Worm (Caenorhabditis elegans) whole organism, midembryonic: Measurements from ENCODE around the gene str-255.

Experiments used
- flt-1 ChIP-seq: fragments of 200-800 bp; sonication (Bioruptor generic); IDR thresholded peaks from 2 replicates; pipeline ENCODE4 v1.3.6; 2022; ENCODE audit warnings: missing genetic modification characterization, missing compliant biosample characterization
- tab-1 ChIP-seq: fragments of 200-800 bp; sonication (Bioruptor generic); IDR thresholded peaks from 2 replicates; pipeline ENCODE4 v1.3.6; 2022; ENCODE audit warnings: missing genetic modification characterization, missing compliant biosample characterization
- ztf-23 ChIP-seq: fragments of 200-800 bp; sonication (Bioruptor generic); IDR thresholded peaks from 2 replicates; pipeline ENCODE4 v1.3.6; 2022; ENCODE audit warnings: missing genetic modification reagents, missing genetic modification characterization, missing compliant biosample characterization
- ztf-29 ChIP-seq: fragments of 200-800 bp; sonication (Bioruptor generic); IDR thresholded peaks from 2 replicates; pipeline ENCODE4 v1.3.6; 2022; ENCODE audit warnings: missing genetic modification reagents, missing genetic modification characterization, missing compliant biosample characterization

DNA sequence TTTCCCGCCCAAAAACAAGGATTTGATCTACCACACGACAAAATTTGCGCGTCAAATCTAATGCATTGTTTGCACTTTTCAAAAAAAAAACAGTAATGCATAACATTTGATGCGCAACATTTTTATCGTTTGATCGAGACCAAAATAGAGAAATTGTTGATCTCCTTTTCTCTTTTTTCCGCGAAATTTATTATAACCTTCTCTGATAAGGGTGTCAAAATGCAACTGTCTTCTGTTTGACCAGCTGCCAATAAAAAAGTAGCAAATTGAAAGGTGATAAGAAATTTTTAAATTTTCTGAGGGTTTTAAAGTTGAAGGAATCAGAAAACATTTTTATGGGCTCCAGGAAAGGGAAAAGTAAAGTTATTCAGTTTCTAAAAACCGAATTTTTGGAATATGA, 26.6 kb downstream of the str-255 start:
- TF ChIP-seq ztf-29 (GFP tag; lab: Robert Waterston, UW) (no peak), ztf-23 (GFP tag; lab: Robert Waterston, UW) (no peak), flt-1 (GFP tag; lab: Robert Waterston, UW) (no peak), tab-1 (no peak)
